Worm (Caenorhabditis elegans) whole organism, young adult: ENCODE data around the gene B0228.7.

Source experiments
- B0019.2 ChIP-seq: fragments of 200-800 bp; sonication (Bioruptor generic); conservative IDR thresholded peaks from 2 replicates; pipeline ENCODE4 v1.3.6; 2022; ENCODE audit warnings: missing genetic modification reagents, missing genetic modification characterization, missing compliant biosample characterization
- C06A6.2 ChIP-seq: fragments of 200-800 bp; sonication (Bioruptor generic); conservative IDR thresholded peaks from 2 replicates; pipeline ENCODE4 v1.3.6; 2022; ENCODE audit warnings: missing genetic modification characterization, missing compliant biosample characterization
- D2030.7 ChIP-seq: fragments of 200-800 bp; sonication (Bioruptor generic); IDR thresholded peaks from 2 replicates; pipeline ENCODE4 v1.3.6; 2022; ENCODE audit warnings: missing genetic modification reagents, missing genetic modification characterization, missing compliant biosample characterization
- F37B4.10 ChIP-seq: fragments of 200-800 bp; sonication (Bioruptor generic); IDR thresholded peaks from 2 replicates; pipeline ENCODE4 v1.3.6; 2022; ENCODE audit warnings: missing genetic modification characterization, missing compliant biosample characterization
- K11D2.4 ChIP-seq: fragments of 200-800 bp; sonication (Bioruptor generic); IDR thresholded peaks from 2 replicates; pipeline ENCODE4 v1.3.6; 2022; ENCODE audit warnings: missing genetic modification reagents, missing genetic modification characterization, missing compliant biosample characterization
- Y53F4B.3 ChIP-seq: fragments of 200-800 bp; sonication (Bioruptor generic); IDR thresholded peaks from 2 replicates; pipeline ENCODE4 v1.3.6; 2022; ENCODE audit warnings: missing genetic modification reagents, missing genetic modification characterization, missing compliant biosample characterization
- ZK185.1 ChIP-seq: sonication (generic microtip); optimal IDR thresholded peaks from 2 replicates; lab custom pipeline; 2016; ENCODE audit warnings: mild to moderate bottlenecking, missing genetic modification characterization, missing compliant biosample characterization; ENCODE audit not compliant: poor library complexity, severe bottlenecking
- athp-1 ChIP-seq: sonication (generic microtip); optimal IDR thresholded peaks from 2 replicates; lab custom pipeline; 2017; ENCODE audit warnings: mild to moderate bottlenecking, missing genetic modification characterization, missing compliant biosample characterization
- attf-3 ChIP-seq: fragments of 200-800 bp; sonication (Bioruptor generic); conservative IDR thresholded peaks from 2 replicates; pipeline ENCODE4 v1.3.6; 2022; ENCODE audit warnings: missing genetic modification reagents, missing genetic modification characterization, missing compliant biosample characterization
- attf-6 ChIP-seq: fragments of 200-800 bp; sonication (Bioruptor generic); IDR thresholded peaks from 2 replicates; pipeline ENCODE4 v1.3.6; 2022; ENCODE audit warnings: missing genetic modification reagents, missing genetic modification characterization, missing compliant biosample characterization
- bed-2 ChIP-seq: fragments of 200-800 bp; sonication (Bioruptor generic); IDR thresholded peaks from 2 replicates; pipeline ENCODE4 v1.3.6; 2022; ENCODE audit warnings: missing genetic modification reagents, missing genetic modification characterization, missing compliant biosample characterization
- cebp-1 ChIP-seq, 2 experiments: fragments of 200-800 bp in 1 of 2; sonication (Bioruptor generic) in 1 of 2; sonication (generic microtip) in 1 of 2; IDR thresholded peaks in 1 of 2; optimal IDR thresholded peaks in 1 of 2; 2 replicates each; pipeline versions ENCODE4 v1.3.6 to Lab custom; 2017 to 2022; ENCODE audit warnings: missing compliant biosample characterization in 2 of 2, missing genetic modification characterization in 2 of 2, mild to moderate bottlenecking in 1 of 2, missing genetic modification reagents in 1 of 2, moderate library complexity in 1 of 2
- efl-1 ChIP-seq: fragments of 150-350 bp; optimal IDR thresholded peaks from 2 replicates; lab custom pipeline; 2014; ENCODE audit warnings: missing biosample characterization, missing genetic modification reagents, missing genetic modification characterization
- egl-18 ChIP-seq: fragments of 200-800 bp; sonication (Bioruptor generic); IDR thresholded peaks from 2 replicates; pipeline ENCODE4 v1.3.6; 2022; ENCODE audit warnings: missing genetic modification reagents, missing genetic modification characterization, missing compliant biosample characterization
- hlh-12 ChIP-seq: sonication (generic microtip); optimal IDR thresholded peaks from 2 replicates; lab custom pipeline; 2016; ENCODE audit warnings: missing genetic modification characterization, missing compliant biosample characterization
- hmg-1.2 ChIP-seq: fragments of 200-800 bp; sonication (Bioruptor generic); IDR thresholded peaks from 2 replicates; pipeline ENCODE4 v1.3.6; 2022; ENCODE audit warnings: missing genetic modification reagents, missing genetic modification characterization, missing compliant biosample characterization
- hrde-1 ChIP-seq: sonication (generic microtip); optimal IDR thresholded peaks from 2 replicates; lab custom pipeline; 2016; ENCODE audit warnings: missing genetic modification characterization, mild to moderate bottlenecking, missing compliant biosample characterization, moderate library complexity, missing genotype, missing genetic modification reagents, borderline replicate concordance
- let-607 ChIP-seq, 2 experiments: fragments of 200-800 bp in 1 of 2; sonication (Bioruptor generic) in 1 of 2; sonication (generic microtip) in 1 of 2; optimal IDR thresholded peaks; 2 replicates each; lab custom pipeline; 2016 to 2018; ENCODE audit warnings: mild to moderate bottlenecking in 2 of 2, missing compliant biosample characterization in 2 of 2, missing genetic modification characterization in 2 of 2, moderate library complexity in 2 of 2, missing genotype in 1 of 2
- lin-40 ChIP-seq: sonication (generic microtip); optimal IDR thresholded peaks from 2 replicates; lab custom pipeline; 2016; ENCODE audit warnings: missing genetic modification characterization, mild to moderate bottlenecking, missing compliant biosample characterization, missing genotype, missing genetic modification reagents
- lin-54 ChIP-seq: fragments of 200-800 bp; sonication (Bioruptor generic); optimal IDR thresholded peaks from 2 replicates; lab custom pipeline; 2018; ENCODE audit warnings: mild to moderate bottlenecking, missing genetic modification characterization, missing compliant biosample characterization
- madf-3 ChIP-seq: fragments of 200-800 bp; sonication (Bioruptor generic); IDR thresholded peaks from 2 replicates; pipeline ENCODE4 v1.3.6; 2022; ENCODE audit warnings: missing genetic modification reagents, missing genetic modification characterization, missing compliant biosample characterization
- madf-8 ChIP-seq: fragments of 200-800 bp; sonication (Bioruptor generic); conservative IDR thresholded peaks from 2 replicates; pipeline ENCODE4 v1.3.6; 2022; ENCODE audit warnings: missing genetic modification reagents, missing genetic modification characterization, missing compliant biosample characterization
- nhr-80 ChIP-seq: sonication (generic microtip); optimal IDR thresholded peaks from 2 replicates; lab custom pipeline; 2016; ENCODE audit warnings: missing genetic modification characterization, missing compliant biosample characterization
- snpc-4 ChIP-seq, 5 experiments: fragments of 150-350 bp in 1 of 5; sonication (generic microtip) in 4 of 5; optimal IDR thresholded peaks; 2 replicates each; lab custom pipeline; 2014 to 2018; ENCODE audit warnings: missing genetic modification characterization in 5 of 5, missing biosample characterization in 3 of 5, antibody characterized with exemption in 2 of 5, mild to moderate bottlenecking in 2 of 5, missing compliant biosample characterization in 2 of 5, missing genotype in 2 of 5, moderate library complexity in 2 of 5, missing genetic modification reagents in 1 of 5
- tbp1 ChIP-seq: fragments of 200-800 bp; sonication (Bioruptor generic); optimal IDR thresholded peaks from 2 replicates; lab custom pipeline; 2018; ENCODE audit warnings: mild to moderate bottlenecking, missing genetic modification characterization, missing compliant biosample characterization
- tbx-9 ChIP-seq: sonication (generic microtip); optimal IDR thresholded peaks from 2 replicates; lab custom pipeline; 2016; ENCODE audit warnings: borderline replicate concordance, missing genetic modification characterization, inconsistent platforms, missing compliant biosample characterization
- tlf-1 ChIP-seq: fragments of 200-800 bp; sonication (Bioruptor generic); optimal IDR thresholded peaks from 2 replicates; lab custom pipeline; 2018; ENCODE audit warnings: mild to moderate bottlenecking, missing genetic modification characterization, missing compliant biosample characterization
- unc-62 ChIP-seq: fragments of 150-350 bp; optimal IDR thresholded peaks from 2 replicates; lab custom pipeline; 2014; ENCODE audit warnings: missing biosample characterization, missing genetic modification reagents, missing genetic modification characterization
- xnd-1 ChIP-seq: sonication (generic microtip); optimal IDR thresholded peaks from 2 replicates; lab custom pipeline; 2016; ENCODE audit warnings: missing genotype, missing genetic modification reagents, missing genetic modification characterization, missing compliant biosample characterization
- zfh-2 ChIP-seq: fragments of 200-800 bp; sonication (Bioruptor generic); conservative IDR thresholded peaks from 2 replicates; pipeline ENCODE4 v1.3.6; 2022; ENCODE audit warnings: missing genetic modification reagents, missing genetic modification characterization, missing compliant biosample characterization
- zim-3 ChIP-seq: sonication (generic microtip); optimal IDR thresholded peaks from 2 replicates; lab custom pipeline; 2017; ENCODE audit warnings: mild to moderate bottlenecking, missing genetic modification characterization, moderate library complexity, missing compliant biosample characterization

The B0228.7 gene

DNA sequence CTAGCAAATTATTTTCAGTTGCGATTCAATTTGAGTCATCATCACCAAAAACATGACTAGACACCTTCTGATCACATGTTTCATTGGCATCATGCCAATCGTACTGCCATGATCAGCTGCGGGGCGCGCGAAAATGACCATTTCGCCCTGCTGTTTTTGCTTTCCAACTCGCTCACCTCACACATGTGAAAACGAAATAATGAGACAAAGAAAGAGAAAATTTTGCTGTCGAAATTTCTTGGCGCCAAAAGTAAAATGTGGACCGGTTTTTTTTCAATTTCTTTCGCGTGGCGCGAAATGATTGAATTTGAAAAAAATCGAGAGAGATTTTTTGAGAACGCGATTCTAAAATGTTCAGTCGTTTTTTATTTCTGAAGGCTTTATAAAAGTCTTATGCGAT lies 48.0 kb upstream of the B0228.7 start:
- TF ChIP-seq hmg-1.2 (GFP tag; lab: Robert Waterston, UW), result no peak
- peak; percentile 77 for TF ChIP-seq efl-1 (GFP tag; lab: Kevin White, UChicago)

DNA sequence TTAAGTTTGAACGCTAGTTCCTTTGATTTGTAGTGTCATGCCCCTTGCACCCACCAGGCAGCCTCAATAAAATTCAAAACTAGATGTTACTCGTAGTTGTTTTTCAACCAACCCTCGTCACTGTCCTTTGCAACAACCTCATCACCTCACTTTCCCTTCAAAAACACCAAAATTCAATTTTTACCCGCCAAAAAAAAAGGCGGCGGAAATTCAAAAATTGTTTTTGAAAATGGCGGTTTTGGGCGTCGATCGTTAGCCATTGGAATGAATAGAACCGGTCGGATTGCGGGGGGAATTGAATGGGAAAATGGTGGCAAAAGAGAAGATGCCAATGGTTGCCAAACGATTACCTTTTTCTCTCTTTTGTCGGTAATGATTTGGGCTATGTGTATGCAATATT lies 47.2 kb upstream of the B0228.7 start:
- no peak for TF ChIP-seq madf-8 (GFP tag; lab: Robert Waterston, UW)
- TF ChIP-seq snpc-4 (GFP tag; optimal IDR thresholded peaks at IDR 0.05; lab: Kevin White, UChicago), result no peak
- TF ChIP-seq snpc-4 (tag; optimal IDR thresholded peaks at IDR 0.05; lab: Kevin White, UChicago), result no peak
- TF ChIP-seq attf-6 (GFP tag; lab: Robert Waterston, UW), result no peak
- TF ChIP-seq bed-2 (GFP tag; lab: Robert Waterston, UW), result no peak
- TF ChIP-seq unc-62, result no peak

DNA sequence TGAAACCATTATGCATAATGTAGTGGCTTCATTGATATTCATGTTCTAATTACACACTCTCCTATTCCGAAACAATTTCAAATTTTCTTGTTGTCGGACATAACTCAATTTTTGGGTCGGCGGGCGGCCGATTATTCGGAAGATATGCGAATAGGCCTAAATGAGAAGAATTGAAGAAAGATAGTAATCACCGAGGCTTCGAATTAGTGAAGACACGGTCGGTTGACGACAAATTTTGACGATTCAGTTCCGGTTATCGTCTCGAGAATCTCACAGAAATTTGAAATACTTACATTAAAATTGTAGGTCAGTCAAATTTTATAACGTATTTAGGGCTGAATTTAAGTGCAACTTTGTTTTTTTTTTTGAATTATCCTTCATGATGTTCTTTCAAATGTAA lies 44.4 kb upstream of the B0228.7 start:
- TF ChIP-seq hrde-1 (tag; lab: Kevin White, UChicago), result no peak
- TF ChIP-seq egl-18 (GFP tag; lab: Robert Waterston, UW), result no peak
- TF ChIP-seq athp-1 (tag; lab: Kevin White, UChicago), result no peak
- TF ChIP-seq tbx-9 (tag; lab: Kevin White, UChicago), result no peak

DNA sequence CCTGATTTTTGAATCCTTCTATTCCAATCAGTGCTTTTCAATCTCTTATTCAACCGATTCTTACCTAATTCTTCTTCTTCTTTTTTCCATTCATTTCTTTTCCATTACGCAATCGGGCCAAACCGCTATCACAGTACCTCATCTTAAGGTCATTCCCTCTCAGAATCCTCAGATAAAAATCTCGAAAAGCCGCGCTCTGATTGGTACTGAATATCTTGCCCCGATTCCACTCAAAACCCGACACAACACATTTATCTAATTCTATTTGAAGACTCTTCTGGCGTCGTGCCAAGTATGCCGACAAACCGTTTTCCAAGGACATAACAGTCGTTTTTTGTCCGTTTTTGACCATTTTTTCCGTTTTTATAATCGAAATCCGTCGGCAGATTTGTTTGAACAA lies 43.1 kb upstream of the B0228.7 start:
- TF ChIP-seq Y53F4B.3 (no peak), tbp1 (no peak), cebp-1 (GFP tag; IDR thresholded peaks at IDR 0.05; lab: Robert Waterston, UW) (no peak), cebp-1 (tag; optimal IDR thresholded peaks at IDR 0.05; lab: Kevin White, UChicago) (no peak), lin-54 (no peak), hlh-12 (no peak), B0019.2 (GFP tag; lab: Robert Waterston, UW) (no peak), ZK185.1 (no peak), F37B4.10 (GFP tag; lab: Robert Waterston, UW) (no peak), C06A6.2 (no peak), let-607 (tag; optimal IDR thresholded peaks at IDR 0.05; lab: Kevin White, UChicago) (no peak), attf-3 (GFP tag; lab: Robert Waterston, UW) (no peak), egl-18 (GFP tag; lab: Robert Waterston, UW) (no peak), madf-3 (no peak), hmg-1.2 (GFP tag; lab: Robert Waterston, UW) (no peak), tlf-1 (GFP tag; lab: Kevin White, UChicago) (no peak), xnd-1 (no peak), lin-40 (tag; lab: Kevin White, UChicago) (no peak), zim-3 (tag; lab: Kevin White, UChicago) (no peak)

DNA sequence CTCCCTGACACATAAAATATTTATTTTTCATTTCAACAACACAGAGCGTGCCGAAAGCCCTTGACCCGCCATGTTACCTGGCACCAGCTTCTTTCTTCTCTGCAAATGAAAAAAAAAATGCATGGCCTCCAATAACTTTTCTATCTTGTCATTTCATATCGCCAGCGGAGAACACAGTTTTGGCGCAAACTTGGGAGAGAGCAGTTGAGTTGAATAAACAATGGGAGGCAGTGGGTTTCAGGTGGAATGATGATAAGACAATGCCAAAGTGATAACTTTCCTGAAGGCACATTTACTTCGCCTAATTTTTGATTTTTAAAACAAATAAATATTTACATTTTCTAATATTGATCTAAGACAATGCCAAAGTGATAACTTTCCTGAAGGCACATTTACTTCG lies 42.4 kb upstream of the B0228.7 start:
- peak; percentile 57 for TF ChIP-seq nhr-80 (tag; lab: Kevin White, UChicago)
- no peak for TF ChIP-seq D2030.7 (GFP tag; lab: Robert Waterston, UW)
- TF ChIP-seq madf-3, result no peak
- TF ChIP-seq zfh-2, result no peak
- TF ChIP-seq K11D2.4 (GFP tag; lab: Robert Waterston, UW), result no peak
